Worm (Caenorhabditis elegans) whole organism, L2 larva: ENCODE results near the gene hir-1.
A peak's percentile ranks its signal among the peaks of the same experiment; 100 is the strongest.

Experiments used
- C34F6.9 ChIP-seq: fragments of 150-350 bp; optimal IDR thresholded peaks from 2 replicates; lab custom pipeline; 2014; ENCODE audit warnings: missing biosample characterization, missing genetic modification characterization
- F13H6.1 ChIP-seq: sonication (generic microtip); optimal IDR thresholded peaks from 2 replicates; lab custom pipeline; 2016; ENCODE audit warnings: missing genetic modification characterization, missing compliant biosample characterization
- R02D3.7 ChIP-seq: fragments of 150-350 bp; optimal IDR thresholded peaks from 2 replicates; lab custom pipeline; 2014; ENCODE audit warnings: missing biosample characterization, missing genetic modification characterization
- Y55F3AM.14 ChIP-seq: fragments of 200-800 bp; sonication (Bioruptor generic); optimal IDR thresholded peaks from 2 replicates; lab custom pipeline; 2018; ENCODE audit warnings: mild to moderate bottlenecking, missing genetic modification characterization, missing compliant biosample characterization
- ZK546.5 ChIP-seq: sonication (generic microtip); optimal IDR thresholded peaks from 2 replicates; lab custom pipeline; 2017; ENCODE audit warnings: missing biosample characterization, missing genetic modification characterization
- alr-1 ChIP-seq: fragments of 150-350 bp; optimal IDR thresholded peaks from 2 replicates; lab custom pipeline; 2014; ENCODE audit warnings: missing biosample characterization, missing genetic modification characterization
- aly-2 ChIP-seq: fragments of 150-350 bp; optimal IDR thresholded peaks from 2 replicates; lab custom pipeline; 2014; ENCODE audit warnings: missing biosample characterization, missing genetic modification characterization
- ama-1 ChIP-seq: fragments of 150-350 bp; optimal IDR thresholded peaks from 2 replicates; lab custom pipeline; 2018; ENCODE audit warnings: inconsistent platforms
- blmp-1 ChIP-seq: sonication (generic microtip); optimal IDR thresholded peaks from 2 replicates; lab custom pipeline; 2017; ENCODE audit warnings: missing genetic modification characterization, mild to moderate bottlenecking, missing compliant biosample characterization, antibody characterized with exemption, moderate library complexity; ENCODE audit not compliant: insufficient read depth
- ceh-16 ChIP-seq: fragments of 150-350 bp; optimal IDR thresholded peaks from 2 replicates; lab custom pipeline; 2014; ENCODE audit warnings: missing biosample characterization, missing genetic modification characterization
- ceh-82 ChIP-seq: fragments of 150-350 bp; optimal IDR thresholded peaks from 2 replicates; lab custom pipeline; 2014; ENCODE audit warnings: missing biosample characterization, missing genetic modification characterization
- crh-2 ChIP-seq: sonication (generic microtip); optimal IDR thresholded peaks from 2 replicates; lab custom pipeline; 2017; ENCODE audit warnings: missing biosample characterization, missing genetic modification characterization
- dmd-4 ChIP-seq: sonication (generic microtip); optimal IDR thresholded peaks from 2 replicates; lab custom pipeline; 2017; ENCODE audit warnings: missing biosample characterization, missing genetic modification characterization
- egl-27 ChIP-seq: sonication (generic microtip); optimal IDR thresholded peaks from 3 replicates; lab custom pipeline; 2017; ENCODE audit warnings: missing biosample characterization, missing genetic modification reagents, missing genetic modification characterization
- elt-1 ChIP-seq: fragments of 150-350 bp; optimal IDR thresholded peaks from 2 replicates; lab custom pipeline; 2014; ENCODE audit warnings: missing biosample characterization, missing genetic modification characterization
- elt-3 ChIP-seq: sonication (generic microtip); optimal IDR thresholded peaks from 2 replicates; lab custom pipeline; 2017; ENCODE audit warnings: missing biosample characterization, missing genetic modification characterization
- fos-1 ChIP-seq: fragments of 150-350 bp; optimal IDR thresholded peaks from 2 replicates; lab custom pipeline; 2014; ENCODE audit warnings: missing biosample characterization, missing genetic modification characterization
- gmeb-1 ChIP-seq: fragments of 150-350 bp; optimal IDR thresholded peaks from 2 replicates; lab custom pipeline; 2014; ENCODE audit warnings: missing biosample characterization, missing genetic modification characterization
- lin-11 ChIP-seq: fragments of 150-350 bp; sonication (generic microtip); optimal IDR thresholded peaks from 2 replicates; lab custom pipeline; 2014; ENCODE audit warnings: missing biosample characterization, missing genetic modification characterization, inconsistent platforms, mixed read lengths
- lin-13 ChIP-seq: fragments of 150-350 bp; optimal IDR thresholded peaks from 2 replicates; lab custom pipeline; 2014; ENCODE audit warnings: missing biosample characterization, missing genetic modification reagents, missing genetic modification characterization
- lin-39 ChIP-seq: fragments of 150-350 bp; optimal IDR thresholded peaks from 2 replicates; lab custom pipeline; 2014; ENCODE audit warnings: missing biosample characterization, missing genetic modification reagents, missing genetic modification characterization
- lsy-2 ChIP-seq, 2 experiments: fragments of 150-350 bp in 1 of 2; sonication (generic microtip) in 1 of 2; optimal IDR thresholded peaks; 2 replicates each; lab custom pipeline; 2014 to 2017; ENCODE audit warnings: missing biosample characterization in 2 of 2, missing genetic modification characterization in 2 of 2
- mab-5 ChIP-seq: fragments of 150-350 bp; optimal IDR thresholded peaks from 2 replicates; lab custom pipeline; 2014; ENCODE audit warnings: missing biosample characterization, missing genetic modification characterization
- mbf-1 ChIP-seq: sonication (generic microtip); optimal IDR thresholded peaks from 2 replicates; lab custom pipeline; 2017; ENCODE audit warnings: missing biosample characterization, missing genetic modification characterization
- mdl-1 ChIP-seq, 2 experiments: fragments of 150-350 bp in 1 of 2; sonication (generic microtip) in 1 of 2; optimal IDR thresholded peaks; 2 replicates each; lab custom pipeline; 2017; ENCODE audit warnings: missing biosample characterization in 2 of 2, missing genetic modification characterization in 2 of 2
- nhr-10 ChIP-seq: sonication (generic microtip); optimal IDR thresholded peaks from 2 replicates; lab custom pipeline; 2017; ENCODE audit warnings: missing biosample characterization, missing genetic modification characterization
- nhr-11 ChIP-seq: fragments of 150-350 bp; optimal IDR thresholded peaks from 2 replicates; lab custom pipeline; 2014; ENCODE audit warnings: missing biosample characterization, missing genetic modification characterization
- nhr-12 ChIP-seq: fragments of 150-350 bp; optimal IDR thresholded peaks from 2 replicates; lab custom pipeline; 2014; ENCODE audit warnings: missing biosample characterization, missing genetic modification characterization
- nhr-129 ChIP-seq: fragments of 150-350 bp; optimal IDR thresholded peaks from 2 replicates; lab custom pipeline; 2014; ENCODE audit warnings: missing biosample characterization, missing genetic modification characterization
- nhr-21 ChIP-seq: fragments of 150-350 bp; optimal IDR thresholded peaks from 2 replicates; lab custom pipeline; 2014; ENCODE audit warnings: missing biosample characterization, missing genetic modification characterization
- nhr-23 ChIP-seq: fragments of 150-350 bp; optimal IDR thresholded peaks from 2 replicates; lab custom pipeline; 2014; ENCODE audit warnings: missing biosample characterization, missing genetic modification reagents, missing genetic modification characterization
- nhr-237 ChIP-seq: fragments of 150-350 bp; optimal IDR thresholded peaks from 2 replicates; lab custom pipeline; 2014; ENCODE audit warnings: missing biosample characterization, missing genetic modification characterization
- nhr-25 ChIP-seq: fragments of 150-350 bp; sonication (generic microtip); optimal IDR thresholded peaks from 3 replicates; lab custom pipeline; 2014; ENCODE audit warnings: missing biosample characterization, missing genetic modification characterization
- nhr-6 ChIP-seq: fragments of 150-350 bp; optimal IDR thresholded peaks from 2 replicates; lab custom pipeline; 2014; ENCODE audit warnings: missing biosample characterization, missing genetic modification characterization
- nhr-77 ChIP-seq: fragments of 150-350 bp; optimal IDR thresholded peaks from 2 replicates; lab custom pipeline; 2014; ENCODE audit warnings: missing biosample characterization, missing genetic modification characterization
- peb-1 ChIP-seq: fragments of 150-350 bp; optimal IDR thresholded peaks from 2 replicates; lab custom pipeline; 2014; ENCODE audit warnings: missing biosample characterization, missing genetic modification characterization
- sem-4 ChIP-seq: fragments of 150-350 bp; optimal IDR thresholded peaks from 2 replicates; lab custom pipeline; 2014; ENCODE audit warnings: missing biosample characterization, missing genetic modification reagents, missing genetic modification characterization
- skn-1 ChIP-seq: sonication (generic microtip); optimal IDR thresholded peaks from 2 replicates; lab custom pipeline; 2017; ENCODE audit warnings: missing biosample characterization, missing genetic modification characterization
- sma-3 ChIP-seq: sonication (generic microtip); optimal IDR thresholded peaks from 2 replicates; lab custom pipeline; 2016; ENCODE audit warnings: missing genetic modification reagents, missing genetic modification characterization, missing compliant biosample characterization
- sma-9 ChIP-seq, 2 experiments: fragments of 150-350 bp in 1 of 2; sonication (generic microtip) in 1 of 2; optimal IDR thresholded peaks; 2 replicates each; lab custom pipeline; 2014 to 2016; ENCODE audit warnings: missing genetic modification characterization in 2 of 2, mild to moderate bottlenecking in 1 of 2, missing biosample characterization in 1 of 2, missing compliant biosample characterization in 1 of 2, missing genetic modification reagents in 1 of 2, moderate library complexity in 1 of 2
- snpc-4 ChIP-seq: fragments of 150-350 bp; optimal IDR thresholded peaks from 2 replicates; lab custom pipeline; 2014; ENCODE audit warnings: missing biosample characterization, missing genetic modification characterization
- unc-39 ChIP-seq: fragments of 150-350 bp; optimal IDR thresholded peaks from 2 replicates; lab custom pipeline; 2014; ENCODE audit warnings: missing biosample characterization, missing genetic modification characterization
- unc-55 ChIP-seq: fragments of 150-350 bp; sonication (generic microtip); optimal IDR thresholded peaks from 3 replicates; lab custom pipeline; 2014; ENCODE audit warnings: missing biosample characterization, missing genetic modification reagents, missing genetic modification characterization
- unc-62 ChIP-seq: fragments of 150-350 bp; optimal IDR thresholded peaks from 2 replicates; lab custom pipeline; 2014; ENCODE audit warnings: missing biosample characterization, missing genetic modification reagents, missing genetic modification characterization
- zag-1 ChIP-seq: fragments of 150-350 bp; optimal IDR thresholded peaks from 2 replicates; lab custom pipeline; 2014; ENCODE audit warnings: missing biosample characterization, missing genetic modification characterization
- ztf-1 ChIP-seq: fragments of 200-800 bp; sonication (Bioruptor generic); conservative IDR thresholded peaks from 2 replicates; pipeline ENCODE4 v1.3.6; 2022; ENCODE audit warnings: missing genetic modification characterization, missing compliant biosample characterization
- ztf-11 ChIP-seq: sonication (generic microtip); optimal IDR thresholded peaks from 2 replicates; lab custom pipeline; 2017; ENCODE audit warnings: missing biosample characterization, missing genetic modification characterization
- ztf-4 ChIP-seq: fragments of 150-350 bp; optimal IDR thresholded peaks from 2 replicates; lab custom pipeline; 2014; ENCODE audit warnings: missing biosample characterization, missing genetic modification characterization

hir-1 gene

ce11 chrV:5571691-5572090 is 49.8 kb downstream of the hir-1 start:
- no peak for TF ChIP-seq nhr-21 (tag; lab: Kevin White, UChicago)
- TF ChIP-seq R02D3.7, result no peak
- no peak for TF ChIP-seq aly-2 (tag; lab: Kevin White, UChicago)
- no peak for TF ChIP-seq lin-11 (tag; lab: Kevin White, UChicago)
- TF ChIP-seq nhr-237 (tag; lab: Kevin White, UChicago), result no peak
- TF ChIP-seq nhr-12, result no peak

ce11 chrV:5576008-5576407 is 54.1 kb downstream of the hir-1 start:
- TF ChIP-seq nhr-12 (no peak), unc-62 (no peak), crh-2 (peak; percentile 79), gmeb-1 (tag; lab: Kevin White, UChicago) (peak; percentile 62), unc-39 (tag; lab: Kevin White, UChicago) (no peak), mab-5 (no peak), lin-39 (no peak), ztf-4 (tag; lab: Kevin White, UChicago) (no peak), nhr-10 (tag; lab: Kevin White, UChicago) (no peak), ztf-1 (GFP tag; lab: Robert Waterston, UW) (no peak), zag-1 (tag; lab: Kevin White, UChicago) (no peak), blmp-1 (tag; lab: Kevin White, UChicago) (no peak), fos-1 (tag; lab: Kevin White, UChicago) (peak; percentile 65), ZK546.5 (tag; lab: Kevin White, UChicago) (no peak), Y55F3AM.14 (no peak), lin-11 (tag; lab: Kevin White, UChicago) (no peak), snpc-4 (peak; percentile 97), alr-1 (no peak), nhr-237 (tag; lab: Kevin White, UChicago) (no peak), aly-2 (tag; lab: Kevin White, UChicago) (no peak), nhr-23 (no peak), sma-9 (GFP tag; optimal IDR thresholded peaks at IDR 0.05; lab: Kevin White, UChicago) (peak; percentile 41), sma-9 (tag; optimal IDR thresholded peaks at IDR 0.05; lab: Kevin White, UChicago) (no peak), nhr-6 (tag; lab: Kevin White, UChicago) (no peak), ztf-11 (tag; lab: Kevin White, UChicago) (no peak), F13H6.1 (tag; lab: Kevin White, UChicago) (peak; percentile 45), skn-1 (peak; percentile 13), elt-1 (tag; lab: Kevin White, UChicago) (no peak), dmd-4 (tag; lab: Kevin White, UChicago) (no peak), ceh-82 (tag; lab: Kevin White, UChicago) (no peak), unc-55 (GFP tag; lab: Kevin White, UChicago) (no peak), sem-4 (tag; lab: Kevin White, UChicago) (no peak), lsy-2 (tag; optimal IDR thresholded peaks at IDR 0.05; lab: Kevin White, UChicago) (peak; percentile 33 to 37), egl-27 (tag; lab: Kevin White, UChicago) (no peak), sma-3 (GFP tag; lab: Kevin White, UChicago) (peak; percentile 58), mdl-1 (tag; optimal IDR thresholded peaks at IDR 0.05; lab: Kevin White, UChicago) (no peak), peb-1 (tag; lab: Kevin White, UChicago) (no peak), nhr-21 (tag; lab: Kevin White, UChicago) (peak; percentile 13), nhr-11 (tag; lab: Kevin White, UChicago) (no peak), C34F6.9 (tag; lab: Kevin White, UChicago) (no peak), nhr-129 (tag; lab: Kevin White, UChicago) (peak; percentile 75), ceh-16 (tag; lab: Kevin White, UChicago) (no peak), ama-1 (lab: Kevin White, UChicago) (no peak), lin-13 (peak; percentile 10), mbf-1 (tag; lab: Kevin White, UChicago) (no peak), nhr-77 (tag; lab: Kevin White, UChicago) (no peak), nhr-25 (tag; lab: Kevin White, UChicago) (no peak), elt-3 (tag; lab: Kevin White, UChicago) (no peak), R02D3.7 (no peak)
- TF ChIP-seq, all 48 proteins: peak for 12
